Fruit fly (Drosophila melanogaster) whole organism, embryonic: ENCODE data around the gene CG13924.

Source experiments
- Dad ChIP-seq: fragments of 200-800 bp; sonication (Bioruptor generic); optimal IDR thresholded peaks from 3 replicates; lab custom pipeline; 2016; ENCODE audit warnings: missing biosample characterization, missing genetic modification characterization
- amos ChIP-seq: fragments of 200-800 bp; sonication (Bioruptor generic); IDR thresholded peaks from 2 replicates; pipeline ENCODE4 v1.3.6; 2022; ENCODE audit warnings: missing biosample characterization, missing genetic modification characterization; ENCODE audit not compliant: partially characterized antibody
- ems ChIP-seq: fragments of 200-800 bp; sonication (Bioruptor generic); optimal IDR thresholded peaks from 3 replicates; lab custom pipeline; 2016; ENCODE audit warnings: missing biosample characterization, missing genetic modification characterization
- gce ChIP-seq: fragments of 200-800 bp; sonication (Bioruptor generic); IDR thresholded peaks from 3 replicates; pipeline ENCODE4 v1.3.6; 2022; ENCODE audit warnings: missing biosample characterization, missing genetic modification characterization

dm6 chr3L:1885436-1885835 lies 15.6 kb downstream of the CG13924 start, which contains the start of gene Tmhs:
- TF ChIP-seq ems (GFP tag; lab: Kevin White, UChicago): no peak
- no peak for TF ChIP-seq amos (GFP tag; lab: Robert Waterston, UW)
- no peak for TF ChIP-seq gce (GFP tag; lab: Robert Waterston, UW)
- TF ChIP-seq Dad (GFP tag; lab: Kevin White, UChicago): no peak
